Worm (Caenorhabditis elegans) whole organism, late embryonic: ENCODE data around the gene lnp-1.
A peak's percentile ranks its signal among the peaks of the same experiment; 100 is the strongest.

Experiments used
- C38D4.7 ChIP-seq: fragments of 200-800 bp; sonication (Bioruptor generic); optimal IDR thresholded peaks from 2 replicates; lab custom pipeline; 2018; ENCODE audit warnings: mild to moderate bottlenecking, missing genetic modification characterization, moderate library complexity, missing compliant biosample characterization
- F13H6.1 ChIP-seq: sonication (generic microtip); optimal IDR thresholded peaks from 2 replicates; lab custom pipeline; 2016; ENCODE audit warnings: missing genetic modification characterization, missing compliant biosample characterization
- K02D7.2 ChIP-seq: sonication (generic microtip); optimal IDR thresholded peaks from 2 replicates; lab custom pipeline; 2017; ENCODE audit warnings: mild to moderate bottlenecking, missing genetic modification characterization, missing compliant biosample characterization
- K09A11.1 ChIP-seq: sonication (generic microtip); optimal IDR thresholded peaks from 2 replicates; lab custom pipeline; 2017; ENCODE audit warnings: antibody characterized with exemption, mild to moderate bottlenecking, missing genetic modification characterization, missing compliant biosample characterization; ENCODE audit not compliant: insufficient read depth
- T23F11.4 ChIP-seq: fragments of 200-800 bp; sonication (Bioruptor generic); optimal IDR thresholded peaks from 2 replicates; lab custom pipeline; 2018; ENCODE audit warnings: mild to moderate bottlenecking, missing genetic modification characterization, missing compliant biosample characterization
- Y22D7AL.16 ChIP-seq: sonication (generic microtip); optimal IDR thresholded peaks from 2 replicates; lab custom pipeline; 2016; ENCODE audit warnings: missing genetic modification characterization, missing compliant biosample characterization
- ahr-1 ChIP-seq: sonication (generic microtip); optimal IDR thresholded peaks from 2 replicates; lab custom pipeline; 2016; ENCODE audit warnings: missing genetic modification characterization, missing compliant biosample characterization
- ama-1 ChIP-seq: fragments of 150-350 bp; optimal IDR thresholded peaks from 2 replicates; lab custom pipeline; 2014
- ceh-14 ChIP-seq: sonication (generic microtip); optimal IDR thresholded peaks from 2 replicates; lab custom pipeline; 2016; ENCODE audit warnings: missing genotype, missing genetic modification characterization, missing compliant biosample characterization
- ceh-18 ChIP-seq: sonication (generic microtip); optimal IDR thresholded peaks from 2 replicates; lab custom pipeline; 2016; ENCODE audit warnings: missing genetic modification characterization, missing compliant biosample characterization
- ceh-19 ChIP-seq: fragments of 200-800 bp; sonication (Bioruptor generic); optimal IDR thresholded peaks from 2 replicates; lab custom pipeline; 2018; ENCODE audit warnings: mild to moderate bottlenecking, missing genetic modification characterization, missing compliant biosample characterization
- ceh-2 ChIP-seq: sonication (generic microtip); optimal IDR thresholded peaks from 2 replicates; lab custom pipeline; 2016; ENCODE audit warnings: missing genotype, missing genetic modification characterization, missing compliant biosample characterization
- ceh-22 ChIP-seq: sonication (generic microtip); optimal IDR thresholded peaks from 2 replicates; lab custom pipeline; 2017; ENCODE audit warnings: missing biosample characterization, missing genetic modification characterization
- ceh-24 ChIP-seq: sonication (generic microtip); optimal IDR thresholded peaks from 2 replicates; lab custom pipeline; 2016; ENCODE audit warnings: mild to moderate bottlenecking, missing genetic modification characterization, missing compliant biosample characterization
- ceh-31 ChIP-seq: sonication (generic microtip); optimal IDR thresholded peaks from 2 replicates; lab custom pipeline; 2016; ENCODE audit warnings: missing genetic modification characterization, missing compliant biosample characterization
- ceh-34 ChIP-seq: sonication (generic microtip); optimal IDR thresholded peaks from 2 replicates; lab custom pipeline; 2016; ENCODE audit warnings: mild to moderate bottlenecking, missing genetic modification characterization, missing compliant biosample characterization
- ceh-45 ChIP-seq: fragments of 200-800 bp; sonication (Bioruptor generic); IDR thresholded peaks from 2 replicates; pipeline ENCODE4 v1.3.6; 2022; ENCODE audit warnings: missing genetic modification reagents, missing genetic modification characterization, missing compliant biosample characterization
- ceh-48 ChIP-seq: sonication (generic microtip); optimal IDR thresholded peaks from 2 replicates; lab custom pipeline; 2016; ENCODE audit warnings: missing genetic modification characterization, inconsistent platforms, missing compliant biosample characterization
- ceh-6 ChIP-seq: fragments of 200-800 bp; sonication (Bioruptor generic); optimal IDR thresholded peaks from 2 replicates; lab custom pipeline; 2018; ENCODE audit warnings: mild to moderate bottlenecking, missing genetic modification characterization, missing compliant biosample characterization
- ceh-9 ChIP-seq: sonication (generic microtip); optimal IDR thresholded peaks from 2 replicates; lab custom pipeline; 2016; ENCODE audit warnings: mild to moderate bottlenecking, missing genetic modification characterization, inconsistent platforms, missing compliant biosample characterization
- che-1 ChIP-seq: sonication (generic microtip); optimal IDR thresholded peaks from 2 replicates; lab custom pipeline; 2016; ENCODE audit warnings: mild to moderate bottlenecking, missing genetic modification characterization, missing compliant biosample characterization
- dve-1 ChIP-seq: sonication (generic microtip); optimal IDR thresholded peaks from 2 replicates; lab custom pipeline; 2017; ENCODE audit warnings: antibody characterized with exemption, mild to moderate bottlenecking, missing genetic modification characterization, missing compliant biosample characterization
- elt-2 ChIP-seq: sonication (generic microtip); optimal IDR thresholded peaks from 2 replicates; lab custom pipeline; 2016; ENCODE audit warnings: missing genetic modification reagents, missing genetic modification characterization, missing compliant biosample characterization
- fax-1 ChIP-seq: sonication (generic microtip); optimal IDR thresholded peaks from 2 replicates; lab custom pipeline; 2016; ENCODE audit warnings: missing genotype, missing genetic modification characterization, missing compliant biosample characterization
- fkh-10 ChIP-seq: fragments of 150-350 bp; optimal IDR thresholded peaks from 2 replicates; lab custom pipeline; 2014; ENCODE audit warnings: missing biosample characterization, missing genetic modification reagents, missing genetic modification characterization
- gmeb-2 ChIP-seq: sonication (generic microtip); optimal IDR thresholded peaks from 2 replicates; lab custom pipeline; 2016; ENCODE audit warnings: missing genetic modification characterization, inconsistent platforms, missing compliant biosample characterization
- hlh-13 ChIP-seq: fragments of 200-800 bp; sonication (Bioruptor generic); optimal IDR thresholded peaks from 2 replicates; lab custom pipeline; 2018; ENCODE audit warnings: mild to moderate bottlenecking, missing genetic modification characterization, missing compliant biosample characterization
- hlh-30 ChIP-seq: sonication (generic microtip); optimal IDR thresholded peaks from 2 replicates; lab custom pipeline; 2017; ENCODE audit warnings: antibody characterized with exemption, missing genetic modification characterization, missing compliant biosample characterization; ENCODE audit not compliant: insufficient read depth
- lim-6 ChIP-seq: sonication (generic microtip); optimal IDR thresholded peaks from 2 replicates; lab custom pipeline; 2016; ENCODE audit warnings: missing genetic modification characterization, missing compliant biosample characterization
- lin-11 ChIP-seq: fragments of 200-800 bp; sonication (Bioruptor generic); optimal IDR thresholded peaks from 2 replicates; lab custom pipeline; 2018; ENCODE audit warnings: mild to moderate bottlenecking, missing genetic modification characterization, missing compliant biosample characterization
- nfya-1 ChIP-seq: sonication (generic microtip); optimal IDR thresholded peaks from 2 replicates; lab custom pipeline; 2017; ENCODE audit warnings: missing genetic modification characterization, mild to moderate bottlenecking, missing compliant biosample characterization, antibody characterized with exemption, moderate library complexity
- pat-9 ChIP-seq: fragments of 200-800 bp; sonication (Bioruptor generic); optimal IDR thresholded peaks from 2 replicates; lab custom pipeline; 2018; ENCODE audit warnings: mild to moderate bottlenecking, missing genetic modification characterization, moderate library complexity, missing compliant biosample characterization
- pax-1 ChIP-seq: fragments of 150-350 bp; optimal IDR thresholded peaks from 2 replicates; lab custom pipeline; 2014; ENCODE audit warnings: missing biosample characterization, missing genetic modification characterization
- pha-2 ChIP-seq: sonication (generic microtip); optimal IDR thresholded peaks from 2 replicates; lab custom pipeline; 2017; ENCODE audit warnings: mild to moderate bottlenecking, missing genetic modification characterization, missing compliant biosample characterization
- pqm-1 ChIP-seq: sonication (generic microtip); optimal IDR thresholded peaks from 2 replicates; lab custom pipeline; 2016; ENCODE audit warnings: missing genetic modification characterization, missing compliant biosample characterization
- ref-2 ChIP-seq: sonication (generic microtip); optimal IDR thresholded peaks from 2 replicates; lab custom pipeline; 2016; ENCODE audit warnings: missing genetic modification characterization, missing compliant biosample characterization
- rnt-1 ChIP-seq: sonication (generic microtip); optimal IDR thresholded peaks from 2 replicates; lab custom pipeline; 2016; ENCODE audit warnings: missing genetic modification characterization, missing compliant biosample characterization
- sdc-2 ChIP-seq: sonication (generic microtip); optimal IDR thresholded peaks from 2 replicates; lab custom pipeline; 2016; ENCODE audit warnings: missing genotype, missing genetic modification characterization, missing compliant biosample characterization
- sox-2 ChIP-seq: fragments of 200-800 bp; sonication (Bioruptor generic); IDR thresholded peaks from 2 replicates; pipeline ENCODE4 v1.3.6; 2022; ENCODE audit warnings: missing genetic modification reagents, missing genetic modification characterization, missing compliant biosample characterization
- sox-4 ChIP-seq: sonication (generic microtip); optimal IDR thresholded peaks from 2 replicates; lab custom pipeline; 2017; ENCODE audit warnings: mild to moderate bottlenecking, missing genetic modification characterization, inconsistent platforms, missing compliant biosample characterization
- tbx-2 ChIP-seq: sonication (generic microtip); optimal IDR thresholded peaks from 2 replicates; lab custom pipeline; 2016; ENCODE audit warnings: missing genetic modification characterization, missing compliant biosample characterization
- unc-42 ChIP-seq: sonication (generic microtip); optimal IDR thresholded peaks from 2 replicates; lab custom pipeline; 2016; ENCODE audit warnings: missing genotype, missing genetic modification characterization, missing compliant biosample characterization
- unc-55 ChIP-seq: sonication (generic microtip); optimal IDR thresholded peaks from 2 replicates; lab custom pipeline; 2017; ENCODE audit warnings: missing biosample characterization, missing genetic modification reagents, missing genetic modification characterization
- zip-5 ChIP-seq: sonication (generic microtip); optimal IDR thresholded peaks from 2 replicates; lab custom pipeline; 2016; ENCODE audit warnings: missing genetic modification characterization, missing compliant biosample characterization
- ztf-16 ChIP-seq: sonication (generic microtip); optimal IDR thresholded peaks from 2 replicates; lab custom pipeline; 2017; ENCODE audit warnings: missing genetic modification characterization, missing compliant biosample characterization

Gene lnp-1

DNA sequence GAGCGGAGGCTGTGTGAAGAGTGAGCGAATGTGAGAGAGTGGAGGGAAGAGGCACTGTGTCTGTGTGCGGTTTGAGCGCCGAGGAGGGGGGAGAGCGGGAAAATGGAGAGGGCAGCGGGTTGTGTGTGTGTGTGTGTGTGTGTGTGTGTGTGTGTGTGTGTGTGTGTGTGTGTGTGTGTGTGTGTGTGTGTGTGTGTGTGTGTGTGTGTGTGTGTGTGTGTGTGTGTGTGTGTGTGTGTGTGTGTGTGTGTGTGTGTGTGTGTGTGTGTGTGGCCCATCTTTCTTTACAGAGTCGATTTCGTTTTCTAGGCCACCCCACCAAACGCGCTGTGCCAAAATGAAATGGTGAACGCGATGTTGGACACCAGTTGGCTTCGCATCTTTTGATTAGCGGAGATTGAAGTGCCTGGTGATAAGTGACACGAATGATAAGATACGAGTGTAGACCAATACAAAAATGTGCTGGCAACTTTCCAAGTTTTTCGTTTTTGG lies 17.9 kb downstream of the lnp-1 start:
- TF ChIP-seq unc-42 (tag; lab: Kevin White, UChicago) (peak; percentile 72), ceh-34 (tag; lab: Kevin White, UChicago) (peak; percentile 56), gmeb-2 (tag; lab: Kevin White, UChicago) (peak; percentile 73), ahr-1 (tag; lab: Kevin White, UChicago) (peak; percentile 13), hlh-30 (tag; lab: Kevin White, UChicago) (peak; percentile 8), sox-4 (tag; lab: Kevin White, UChicago) (peak; percentile 73), ceh-45 (GFP tag; lab: Robert Waterston, UW) (0 out of 2 replicates have a peak, but pooled peaks have one; percentile 41), rnt-1 (tag; lab: Kevin White, UChicago) (peak; percentile 56), pat-9 (tag; lab: Kevin White, UChicago) (peak; percentile 86), ceh-2 (tag; lab: Kevin White, UChicago) (peak; percentile 32), ceh-19 (GFP tag; lab: Kevin White, UChicago) (peak; percentile 85), K02D7.2 (peak; percentile 36), ztf-16 (tag; lab: Kevin White, UChicago) (peak; percentile 57), ceh-14 (peak; percentile 21), T23F11.4 (GFP tag; lab: Kevin White, UChicago) (peak; percentile 87), tbx-2 (tag; lab: Kevin White, UChicago) (peak; percentile 53), ceh-48 (peak; percentile 32), nfya-1 (peak; percentile 48), sox-2 (GFP tag; lab: Robert Waterston, UW) (peak; percentile 14; the same call in 1 of the 2 replicates), pha-2 (tag; lab: Kevin White, UChicago) (peak; percentile 72), unc-55 (GFP tag; lab: Kevin White, UChicago) (peak; percentile 41), F13H6.1 (tag; lab: Kevin White, UChicago) (peak; percentile 39), ceh-31 (tag; lab: Kevin White, UChicago) (peak; percentile 70), ceh-24 (tag; lab: Kevin White, UChicago) (peak; percentile 37), Y22D7AL.16 (tag; lab: Kevin White, UChicago) (peak; percentile 44), che-1 (peak; percentile 61), C38D4.7 (GFP tag; lab: Kevin White, UChicago) (peak; percentile 63), ceh-18 (tag; lab: Kevin White, UChicago) (peak; percentile 86), hlh-13 (peak; percentile 9), lin-11 (peak; percentile 51), ceh-6 (GFP tag; lab: Kevin White, UChicago) (peak; percentile 80), ref-2 (tag; lab: Kevin White, UChicago) (peak; percentile 54), sdc-2 (peak; percentile 51)
- TF ChIP-seq, all 69 proteins: peak for 33; not testable (repeated sequence) for 36

DNA sequence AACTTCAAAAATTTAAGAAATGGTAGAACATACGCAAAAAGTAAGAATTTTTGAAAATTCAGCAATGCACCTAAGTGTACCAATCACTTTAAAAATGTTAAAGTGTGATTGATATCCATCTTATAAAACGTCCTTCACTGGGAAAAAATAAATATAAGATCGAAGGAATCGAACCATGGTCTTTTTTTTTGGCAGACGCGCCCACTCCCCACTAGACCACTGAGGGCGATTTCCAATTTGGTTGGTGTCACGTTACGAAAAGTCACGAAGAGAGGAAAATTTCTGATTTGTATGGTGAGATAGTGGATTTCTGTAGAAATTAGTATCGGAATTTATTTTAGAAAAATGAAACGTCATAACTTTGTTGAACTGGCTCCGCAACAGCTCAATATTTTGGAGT lies 18.7 kb downstream of the lnp-1 start:
- TF ChIP-seq pat-9 (tag; lab: Kevin White, UChicago) (no peak), lin-11 (no peak), sox-2 (GFP tag; lab: Robert Waterston, UW) (no peak)
- TF ChIP-seq, all 69 proteins: peak for 0

DNA sequence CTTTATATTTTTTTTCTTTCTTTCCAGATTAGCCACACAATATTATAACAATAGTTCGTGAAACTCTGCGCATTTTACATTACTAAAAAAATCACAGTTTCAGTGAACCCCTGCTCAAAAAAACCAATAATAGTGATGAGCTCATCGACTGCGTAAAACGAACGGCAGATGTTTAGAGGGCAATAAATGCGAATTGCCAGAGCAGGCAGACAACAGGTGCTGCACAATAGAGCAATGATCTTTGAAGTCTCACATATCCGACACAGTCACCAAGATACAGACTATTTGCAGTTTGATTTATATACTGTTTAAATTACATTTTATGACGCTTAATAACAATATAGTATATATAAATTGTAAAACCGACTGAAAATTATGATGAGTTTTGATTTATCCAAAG lies 21.1 kb downstream of the lnp-1 start:
- TF ChIP-seq fkh-10 (no peak), ceh-48 (no peak), ceh-34 (tag; lab: Kevin White, UChicago) (no peak), pqm-1 (tag; lab: Kevin White, UChicago) (no peak)

DNA sequence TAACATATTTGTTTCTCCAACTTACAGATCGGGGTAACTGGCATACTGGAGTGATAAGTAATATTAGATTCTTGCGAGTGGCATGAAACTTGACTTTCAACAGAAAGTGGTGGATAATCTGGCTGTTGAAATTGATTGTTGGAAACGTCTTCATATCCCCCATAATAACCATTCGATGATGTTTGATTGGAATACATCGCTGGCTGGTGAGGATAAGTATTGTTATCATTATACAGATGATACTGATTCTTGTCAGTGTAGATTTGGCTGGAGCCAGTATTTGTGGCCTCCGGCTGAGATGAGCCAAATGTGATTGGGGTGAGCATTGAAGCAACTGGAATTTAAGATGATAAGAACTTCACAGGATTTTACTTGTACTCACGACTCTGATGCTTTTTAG lies 26.5 kb downstream of the lnp-1 start:
- TF ChIP-seq ceh-2 (tag; lab: Kevin White, UChicago) (no peak), elt-2 (tag; lab: Kevin White, UChicago) (no peak), ama-1 (no peak), Y22D7AL.16 (tag; lab: Kevin White, UChicago) (no peak), ahr-1 (tag; lab: Kevin White, UChicago) (no peak), unc-42 (tag; lab: Kevin White, UChicago) (no peak), fax-1 (tag; lab: Kevin White, UChicago) (no peak), ceh-31 (tag; lab: Kevin White, UChicago) (no peak), lim-6 (tag; lab: Kevin White, UChicago) (no peak), ceh-14 (no peak), K09A11.1 (tag; lab: Kevin White, UChicago) (no peak), rnt-1 (tag; lab: Kevin White, UChicago) (no peak), zip-5 (tag; lab: Kevin White, UChicago) (no peak), dve-1 (tag; lab: Kevin White, UChicago) (no peak), ceh-9 (tag; lab: Kevin White, UChicago) (no peak), ceh-18 (tag; lab: Kevin White, UChicago) (no peak), ceh-22 (no peak), ceh-6 (GFP tag; lab: Kevin White, UChicago) (no peak), pax-1 (tag; lab: Kevin White, UChicago) (no peak)
